Fruit fly (Drosophila melanogaster) whole organism, embryonic: ENCODE measurements around the gene Bdp1.
A peak's percentile ranks its signal among the peaks of the same experiment; 100 is the strongest.

ENCODE experiments used
- Aef1 ChIP-seq: fragments of 200-800 bp; sonication (Bioruptor generic); IDR thresholded peaks from 3 replicates; pipeline ENCODE4 v1.3.6; 2022; ENCODE audit warnings: missing biosample characterization, missing genetic modification characterization
- CG10209 ChIP-seq: fragments of 200-800 bp; sonication (Bioruptor generic); optimal IDR thresholded peaks from 3 replicates; lab custom pipeline; 2017; ENCODE audit warnings: missing biosample characterization, mild to moderate bottlenecking, missing genetic modification characterization, missing genetic modification reagents
- CG10274 ChIP-seq: fragments of 200-800 bp; sonication (Bioruptor generic); optimal IDR thresholded peaks from 3 replicates; lab custom pipeline; 2017; ENCODE audit warnings: missing biosample characterization, mild to moderate bottlenecking, missing genetic modification characterization
- CG10321 ChIP-seq: fragments of 200-800 bp; sonication (Bioruptor generic); IDR thresholded peaks from 2 replicates; pipeline ENCODE4 v1.3.6; 2022; ENCODE audit warnings: missing biosample characterization, missing genetic modification characterization
- CG10543 ChIP-seq: fragments of 200-800 bp; sonication (Bioruptor generic); optimal IDR thresholded peaks from 3 replicates; lab custom pipeline; 2017; ENCODE audit warnings: missing biosample characterization, mild to moderate bottlenecking, missing genetic modification characterization, moderate library complexity
- CG10565 ChIP-seq: fragments of 200-800 bp; sonication (Bioruptor generic); optimal IDR thresholded peaks from 3 replicates; lab custom pipeline; 2016; ENCODE audit warnings: missing biosample characterization, mild to moderate bottlenecking, missing genetic modification characterization
- CG12104 ChIP-seq: fragments of 200-800 bp; sonication (Bioruptor generic); optimal IDR thresholded peaks from 3 replicates; lab custom pipeline; 2016; ENCODE audit warnings: missing biosample characterization, missing genetic modification characterization
- CG12769 ChIP-seq: fragments of 200-800 bp; sonication (Bioruptor generic); optimal IDR thresholded peaks from 2 replicates; lab custom pipeline; 2019; ENCODE audit warnings: missing biosample characterization, mild to moderate bottlenecking, missing genetic modification characterization, moderate library complexity
- CG13287 ChIP-seq: fragments of 200-800 bp; sonication (Bioruptor generic); IDR thresholded peaks from 2 replicates; pipeline ENCODE4 v1.3.6; 2022; ENCODE audit warnings: missing biosample characterization, missing genetic modification characterization; ENCODE audit not compliant: partially characterized antibody
- CG13894 ChIP-seq: fragments of 200-800 bp; sonication (Bioruptor generic); optimal IDR thresholded peaks from 3 replicates; lab custom pipeline; 2018; ENCODE audit warnings: missing biosample characterization, mild to moderate bottlenecking, missing genetic modification characterization, moderate library complexity
- CG16779 ChIP-seq: fragments of 200-800 bp; sonication (Bioruptor generic); IDR thresholded peaks from 2 replicates; pipeline ENCODE4 v1.3.6; 2022; ENCODE audit warnings: missing biosample characterization, missing genetic modification characterization
- CG17328 ChIP-seq: fragments of 200-800 bp; sonication (Bioruptor generic); IDR thresholded peaks from 2 replicates; pipeline ENCODE4 v1.3.6; 2022; ENCODE audit warnings: missing biosample characterization, missing genetic modification characterization
- CG17361 ChIP-seq: fragments of 200-800 bp; sonication (Bioruptor generic); IDR thresholded peaks from 3 replicates; pipeline ENCODE4 v1.3.6; 2022; ENCODE audit warnings: missing biosample characterization, missing genetic modification characterization
- CG17568 ChIP-seq: fragments of 200-800 bp; sonication (Bioruptor generic); optimal IDR thresholded peaks from 2 replicates; lab custom pipeline; 2018; ENCODE audit warnings: missing biosample characterization, mild to moderate bottlenecking, missing genetic modification characterization, moderate library complexity
- CG18599 ChIP-seq: fragments of 200-800 bp; sonication (Bioruptor generic); optimal IDR thresholded peaks from 3 replicates; lab custom pipeline; 2017; ENCODE audit warnings: missing biosample characterization, missing genetic modification characterization, mild to moderate bottlenecking, moderate library complexity, missing genetic modification reagents
- CG30431 ChIP-seq: fragments of 200-800 bp; sonication (Bioruptor generic); optimal IDR thresholded peaks from 2 replicates; lab custom pipeline; 2017; ENCODE audit warnings: missing biosample characterization, missing genetic modification characterization
- CG3407 ChIP-seq: fragments of 200-800 bp; sonication (Bioruptor generic); optimal IDR thresholded peaks from 2 replicates; lab custom pipeline; 2018; ENCODE audit warnings: missing biosample characterization, mild to moderate bottlenecking, missing genetic modification characterization
- CG42726 ChIP-seq: fragments of 200-800 bp; sonication (Bioruptor generic); IDR thresholded peaks from 2 replicates; pipeline ENCODE4 v1.3.6; 2022; ENCODE audit warnings: missing biosample characterization, missing genetic modification characterization; ENCODE audit not compliant: partially characterized antibody
- CG5245 ChIP-seq: fragments of 200-800 bp; sonication (Bioruptor generic); optimal IDR thresholded peaks from 3 replicates; lab custom pipeline; 2016; ENCODE audit warnings: missing biosample characterization, missing genetic modification characterization
- CG6813 ChIP-seq: fragments of 200-800 bp; sonication (Bioruptor generic); optimal IDR thresholded peaks from 2 replicates; lab custom pipeline; 2017; ENCODE audit warnings: missing biosample characterization, missing genetic modification characterization, mild to moderate bottlenecking, moderate library complexity, missing genetic modification reagents
- CG8478 ChIP-seq: fragments of >200 bp; optimal IDR thresholded peaks from 2 replicates; lab custom pipeline; 2018
- CG9437 ChIP-seq: fragments of 200-800 bp; sonication (Bioruptor generic); optimal IDR thresholded peaks from 2 replicates; lab custom pipeline; 2018; ENCODE audit warnings: missing biosample characterization, mild to moderate bottlenecking, missing genetic modification characterization
- CG9932 ChIP-seq: fragments of 200-800 bp; sonication (Bioruptor generic); IDR thresholded peaks from 2 replicates; pipeline ENCODE4 v1.3.6; 2022; ENCODE audit warnings: missing biosample characterization, missing genetic modification characterization
- CrebB ChIP-seq: fragments of 200-800 bp; sonication (Bioruptor generic); optimal IDR thresholded peaks from 3 replicates; lab custom pipeline; 2018; ENCODE audit warnings: missing biosample characterization, mild to moderate bottlenecking, missing genetic modification characterization
- D19A ChIP-seq: fragments of 200-800 bp; optimal IDR thresholded peaks from 3 replicates; lab custom pipeline; 2019; ENCODE audit warnings: missing biosample characterization, mild to moderate bottlenecking, missing genetic modification characterization, moderate library complexity
- Dll ChIP-seq: fragments of 200-800 bp; sonication (Bioruptor generic); IDR thresholded peaks from 4 replicates; pipeline ENCODE4 v1.3.6; 2022; ENCODE audit warnings: missing biosample characterization, missing genetic modification characterization; ENCODE audit not compliant: partially characterized antibody
- Doc2 ChIP-seq: fragments of 200-800 bp; sonication (Bioruptor generic); IDR thresholded peaks from 2 replicates; pipeline ENCODE4 v1.3.6; 2022; ENCODE audit warnings: missing biosample characterization, missing genetic modification characterization
- Dref ChIP-seq: fragments of 200-800 bp; sonication (Bioruptor generic); IDR thresholded peaks from 2 replicates; pipeline ENCODE4 v1.3.6; 2022; ENCODE audit warnings: missing biosample characterization, missing genetic modification characterization
- Fer1 ChIP-seq: fragments of 200-800 bp; sonication (Bioruptor generic); optimal IDR thresholded peaks from 2 replicates; lab custom pipeline; 2017; ENCODE audit warnings: missing biosample characterization, mild to moderate bottlenecking, missing genetic modification characterization
- Mrtf ChIP-seq: fragments of 200-800 bp; sonication (Bioruptor generic); IDR thresholded peaks from 3 replicates; pipeline ENCODE4 v1.3.6; 2022; ENCODE audit warnings: missing biosample characterization, missing genetic modification characterization
- Poxn ChIP-seq: fragments of 200-800 bp; sonication (Bioruptor generic); IDR thresholded peaks from 2 replicates; pipeline ENCODE4 v1.3.6; 2022; ENCODE audit warnings: missing biosample characterization, missing genetic modification characterization
- Rfx ChIP-seq: fragments of 200-800 bp; sonication (Bioruptor generic); IDR thresholded peaks from 2 replicates; pipeline ENCODE4 v1.3.6; 2022; ENCODE audit warnings: missing biosample characterization, missing genetic modification characterization
- ab ChIP-seq: fragments of 200-800 bp; sonication (Bioruptor generic); optimal IDR thresholded peaks from 2 replicates; lab custom pipeline; 2016; ENCODE audit warnings: missing biosample characterization, missing genetic modification characterization
- al ChIP-seq: fragments of 200-800 bp; sonication (Bioruptor generic); IDR thresholded peaks from 2 replicates; pipeline ENCODE4 v1.3.6; 2022; ENCODE audit warnings: missing biosample characterization, missing genetic modification characterization
- ap ChIP-seq: fragments of 200-800 bp; sonication (Bioruptor generic); IDR thresholded peaks from 2 replicates; pipeline ENCODE4 v1.3.6; 2022; ENCODE audit warnings: missing biosample characterization, missing genetic modification characterization
- br ChIP-seq: fragments of >200 bp; optimal IDR thresholded peaks from 2 replicates; lab custom pipeline; 2017
- chif ChIP-seq, 2 experiments: fragments of 200-800 bp; sonication (Bioruptor generic); optimal IDR thresholded peaks; 3 replicates each; lab custom pipeline; 2016; ENCODE audit warnings: missing biosample characterization in 2 of 2, missing genetic modification characterization in 2 of 2
- disco-r ChIP-seq: fragments of 200-800 bp; sonication (Bioruptor generic); optimal IDR thresholded peaks from 2 replicates; lab custom pipeline; 2016; ENCODE audit warnings: missing biosample characterization, missing genetic modification characterization
- eyg ChIP-seq: fragments of 200-800 bp; sonication (Bioruptor generic); optimal IDR thresholded peaks from 3 replicates; lab custom pipeline; 2016; ENCODE audit warnings: missing biosample characterization, missing genetic modification characterization
- fd96Cb ChIP-seq: fragments of 200-800 bp; sonication (Bioruptor generic); optimal IDR thresholded peaks from 2 replicates; lab custom pipeline; 2018; ENCODE audit warnings: missing biosample characterization, mild to moderate bottlenecking, missing genetic modification characterization, moderate library complexity
- ftz-f1 ChIP-seq: fragments of 200-800 bp; sonication (Bioruptor generic); optimal IDR thresholded peaks from 2 replicates; lab custom pipeline; 2016; ENCODE audit warnings: missing biosample characterization, missing genetic modification characterization
- gce ChIP-seq: fragments of 200-800 bp; sonication (Bioruptor generic); IDR thresholded peaks from 3 replicates; pipeline ENCODE4 v1.3.6; 2022; ENCODE audit warnings: missing biosample characterization, missing genetic modification characterization
- grn ChIP-seq: fragments of 200-800 bp; sonication (Bioruptor generic); optimal IDR thresholded peaks from 3 replicates; lab custom pipeline; 2017; ENCODE audit warnings: missing biosample characterization, missing genetic modification characterization
- hbn ChIP-seq: fragments of 200-800 bp; sonication (Bioruptor generic); IDR thresholded peaks from 2 replicates; pipeline ENCODE4 v1.3.6; 2022; ENCODE audit warnings: missing biosample characterization, missing genetic modification characterization; ENCODE audit not compliant: partially characterized antibody
- hth ChIP-seq: fragments of >200 bp; optimal IDR thresholded peaks from 2 replicates; lab custom pipeline; 2017; ENCODE audit warnings: inconsistent platforms
- insv ChIP-seq, 2 experiments: fragments of 200-800 bp; sonication (Bioruptor generic); optimal IDR thresholded peaks; 3 replicates each; lab custom pipeline; 2016 to 2018; ENCODE audit warnings: missing biosample characterization in 2 of 2, missing genetic modification characterization in 2 of 2
- jigr1 ChIP-seq: fragments of 200-800 bp; sonication (Bioruptor generic); IDR thresholded peaks from 3 replicates; pipeline ENCODE4 v1.3.6; 2022; ENCODE audit warnings: missing biosample characterization, missing genetic modification characterization
- mld ChIP-seq: fragments of 200-800 bp; sonication (Bioruptor generic); IDR thresholded peaks from 3 replicates; pipeline ENCODE4 v1.3.6; 2022; ENCODE audit warnings: missing biosample characterization, missing genetic modification characterization; ENCODE audit not compliant: partially characterized antibody
- pum ChIP-seq: fragments of 200-800 bp; sonication (Bioruptor generic); optimal IDR thresholded peaks from 2 replicates; lab custom pipeline; 2016; ENCODE audit warnings: missing biosample characterization, missing genetic modification characterization
- sna ChIP-seq: fragments of 200-800 bp; sonication (Bioruptor generic); IDR thresholded peaks from 2 replicates; pipeline ENCODE4 v1.3.6; 2022; ENCODE audit warnings: missing biosample characterization, missing genetic modification characterization; ENCODE audit not compliant: partially characterized antibody
- sob ChIP-seq: fragments of 200-800 bp; sonication (Bioruptor generic); IDR thresholded peaks from 2 replicates; pipeline ENCODE4 v1.3.6; 2022; ENCODE audit warnings: missing biosample characterization, missing genetic modification characterization
- tgo ChIP-seq: fragments of 200-800 bp; sonication (Bioruptor generic); IDR thresholded peaks from 3 replicates; pipeline ENCODE4 v1.3.6; 2022; ENCODE audit warnings: missing biosample characterization, missing genetic modification characterization

Bdp1 gene

DNA sequence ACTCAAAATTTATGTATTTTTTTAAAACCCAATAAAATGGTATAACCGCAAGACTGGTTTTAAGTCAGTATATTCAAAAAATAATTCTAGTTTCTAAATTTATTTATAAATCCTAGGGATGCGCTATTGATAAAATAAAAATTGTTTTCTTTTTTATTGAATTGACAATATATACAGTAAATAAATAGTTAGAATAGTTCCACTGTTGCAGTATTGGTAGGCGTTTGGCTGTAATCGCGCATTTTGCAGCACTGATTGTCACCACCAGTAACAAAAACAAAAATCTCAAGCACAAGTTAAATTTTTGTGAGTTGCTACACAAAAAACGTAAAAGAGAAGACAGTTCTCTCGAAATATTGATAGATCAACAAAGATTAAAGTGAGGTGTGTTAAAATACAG, 4.8 kb downstream of the Bdp1 start, which contains the start of gene CG31855 (continued):
- TF ChIP-seq CG30431 (GFP tag; lab: Kevin White, UChicago) = peak; percentile 28
- TF ChIP-seq al (GFP tag; lab: Robert Waterston, UW) = peak; percentile 61
- no peak for TF ChIP-seq CG8478 (lab: Kevin White, UChicago)
- TF ChIP-seq insv (GFP tag; optimal IDR thresholded peaks at IDR 0.05; lab: Kevin White, UChicago) = peak in 1 of 2 experiments; percentile 55
- TF ChIP-seq tgo = peak; percentile 83
- TF ChIP-seq CG6813 (GFP tag; lab: Kevin White, UChicago) = peak; percentile 56
- peak; percentile 56 for TF ChIP-seq D19A (tag; lab: Kevin White, UChicago)
- peak; percentile 73; the same call in 2 of the 3 replicates for TF ChIP-seq CG17361 (GFP tag; lab: Robert Waterston, UW)
- peak; percentile 76 for TF ChIP-seq CG10209 (GFP tag; lab: Kevin White, UChicago)
- no peak for TF ChIP-seq CG12769 (tag; lab: Kevin White, UChicago)
- TF ChIP-seq CG13287 (GFP tag; lab: Robert Waterston, UW) = peak; percentile 50; the same call in 1 of the 2 replicates
- TF ChIP-seq Fer1 = peak; percentile 85
- TF ChIP-seq Mrtf (GFP tag; lab: Robert Waterston, UW) = peak; percentile 54; the same call in 2 of the 3 replicates
- TF ChIP-seq disco-r = peak; percentile 66
- no peak for TF ChIP-seq sna (GFP tag; lab: Robert Waterston, UW)
- TF ChIP-seq CG13894 (tag; lab: Kevin White, UChicago) = peak; percentile 92
- TF ChIP-seq gce = peak; percentile 35; the same call in 1 of the 3 replicates
- TF ChIP-seq br (lab: Kevin White, UChicago) = no peak
- peak; percentile 79 for TF ChIP-seq CG5245
- TF ChIP-seq CG18599 = peak; percentile 86
- TF ChIP-seq ftz-f1 (GFP tag; lab: Kevin White, UChicago) = no peak
- peak; percentile 86 for TF ChIP-seq CG10543 (GFP tag; lab: Kevin White, UChicago)
- TF ChIP-seq CG10274 (GFP tag; lab: Kevin White, UChicago) = no peak
- TF ChIP-seq eyg (GFP tag; lab: Kevin White, UChicago) = peak; percentile 41
- peak; percentile 59 for TF ChIP-seq ab (GFP tag; lab: Kevin White, UChicago)
- peak; percentile 67 for TF ChIP-seq CG3407 (GFP tag; lab: Kevin White, UChicago)
- peak; percentile 89 for TF ChIP-seq Aef1 (GFP tag; lab: Robert Waterston, UW)
- peak; percentile 95 for TF ChIP-seq sob (GFP tag; lab: Robert Waterston, UW)
- TF ChIP-seq Poxn (GFP tag; lab: Robert Waterston, UW) = peak; percentile 41; the same call in 1 of the 2 replicates
- no peak for TF ChIP-seq jigr1 (GFP tag; lab: Robert Waterston, UW)
- peak; percentile 83 for TF ChIP-seq CG17328 (GFP tag; lab: Robert Waterston, UW)
- TF ChIP-seq CG9437 (GFP tag; lab: Kevin White, UChicago) = peak; percentile 68
- TF ChIP-seq ap (GFP tag; lab: Robert Waterston, UW) = peak; percentile 60
- no peak for TF ChIP-seq Doc2 (GFP tag; lab: Robert Waterston, UW)
- no peak for TF ChIP-seq Dll (GFP tag; lab: Robert Waterston, UW)
- peak; percentile 67 for TF ChIP-seq CG12104
- no peak for TF ChIP-seq CG42726
- peak; percentile 66 to 73 for TF ChIP-seq chif (GFP tag; optimal IDR thresholded peaks at IDR 0.05; lab: Kevin White, UChicago)
- no peak for TF ChIP-seq CG17568 (GFP tag; lab: Kevin White, UChicago)
- peak; percentile 81 for TF ChIP-seq pum (GFP tag; lab: Kevin White, UChicago)
- peak; percentile 95 for TF ChIP-seq CG9932 (GFP tag; lab: Robert Waterston, UW)
- TF ChIP-seq hth (lab: Kevin White, UChicago) = no peak
- peak; percentile 95 for TF ChIP-seq Rfx (GFP tag; lab: Robert Waterston, UW)
- 0 out of 2 replicates have a peak, but pooled peaks have one; percentile 25 for TF ChIP-seq Dref (GFP tag; lab: Robert Waterston, UW)
- no peak for TF ChIP-seq mld (GFP tag; lab: Robert Waterston, UW)
- TF ChIP-seq CrebB (tag; lab: Kevin White, UChicago) = peak; percentile 67
- no peak for TF ChIP-seq hbn
- TF ChIP-seq CG10565 (GFP tag; lab: Kevin White, UChicago) = peak; percentile 44
- 0 out of 2 replicates have a peak, but pooled peaks have one; percentile 21 for TF ChIP-seq CG10321 (GFP tag; lab: Robert Waterston, UW)
- peak; percentile 61 for TF ChIP-seq fd96Cb
- TF ChIP-seq CG16779 (GFP tag; lab: Robert Waterston, UW) = peak; percentile 86
- no peak for TF ChIP-seq grn
